Fruit fly (Drosophila melanogaster): ENCODE results near the gene CG18249.
A peak's percentile ranks its signal among the peaks of the same experiment; 100 is the strongest.

Gene CG18249

dm6 chr3R:8215528-8216189 is 4.3 kb upstream of the CG18249 start:
- TF ChIP-seq pan (optimal IDR thresholded peaks at IDR 0.05) (no peak), Dll (optimal IDR thresholded peaks at IDR 0.05) (no peak), EcR (GFP tag; optimal IDR thresholded peaks at IDR 0.05) (no peak), usp (GFP tag; optimal IDR thresholded peaks at IDR 0.05) (no peak)

dm6 chr3R:8217727-8218126 is 2.2 kb upstream of the CG18249 start, which contains the start of gene CG7800:
Gene CG7800 (plus strand): TSS chr3R:8217957.
- TF ChIP-seq psq (optimal IDR thresholded peaks at IDR 0.05) (no peak), pan (optimal IDR thresholded peaks at IDR 0.05) (no peak), EcR (GFP tag; optimal IDR thresholded peaks at IDR 0.05) (no peak), Dll (optimal IDR thresholded peaks at IDR 0.05) (no peak)

- no peak for TF ChIP-seq Dll (optimal IDR thresholded peaks at IDR 0.05)
- TF ChIP-seq EcR (GFP tag; optimal IDR thresholded peaks at IDR 0.05) = no peak
- TF ChIP-seq pan (optimal IDR thresholded peaks at IDR 0.05) = no peak
- TF ChIP-seq usp (GFP tag; optimal IDR thresholded peaks at IDR 0.05) = no peak
- no peak for TF ChIP-seq CG8478 (optimal IDR thresholded peaks at IDR 0.05)
- no peak for TF ChIP-seq psq (optimal IDR thresholded peaks at IDR 0.05)
Measured at dm6 chr3R:8223074-8223597, 3.2 kb downstream of the CG18249 start.

- no peak for TF ChIP-seq pan (optimal IDR thresholded peaks at IDR 0.05)
- no peak for TF ChIP-seq usp (GFP tag; optimal IDR thresholded peaks at IDR 0.05)
- no peak for TF ChIP-seq CG8478 (optimal IDR thresholded peaks at IDR 0.05)
- no peak for TF ChIP-seq EcR (GFP tag; optimal IDR thresholded peaks at IDR 0.05)
- no peak for TF ChIP-seq Dll (optimal IDR thresholded peaks at IDR 0.05)
- no peak for TF ChIP-seq psq (optimal IDR thresholded peaks at IDR 0.05)
Measured at dm6 chr3R:8224726-8225460, 4.9 kb downstream of the CG18249 start.

dm6 chr3R:8225461-8225971 is 5.6 kb downstream of the CG18249 start:
- TF ChIP-seq pan (optimal IDR thresholded peaks at IDR 0.05) = no peak
- no peak for TF ChIP-seq EcR (GFP tag; optimal IDR thresholded peaks at IDR 0.05)
- no peak for TF ChIP-seq CG8478 (optimal IDR thresholded peaks at IDR 0.05)
- TF ChIP-seq Dll (optimal IDR thresholded peaks at IDR 0.05) = no peak
- no peak for TF ChIP-seq usp (GFP tag; optimal IDR thresholded peaks at IDR 0.05)
- no peak for TF ChIP-seq psq (optimal IDR thresholded peaks at IDR 0.05)

- TF ChIP-seq EcR (GFP tag; optimal IDR thresholded peaks at IDR 0.05) = no peak
Measured at dm6 chr3R:8227344-8227743, 7.4 kb downstream of the CG18249 start.

dm6 chr3R:8233370-8233773 is 13.4 kb downstream of the CG18249 start, which contains the start of gene PolI:
Gene PolI (plus strand): TSS chr3R:8233507.
- TF ChIP-seq psq (optimal IDR thresholded peaks at IDR 0.05) = no peak
- TF ChIP-seq EcR (GFP tag; optimal IDR thresholded peaks at IDR 0.05) = no peak
- no peak for TF ChIP-seq pan (optimal IDR thresholded peaks at IDR 0.05)
- no peak for TF ChIP-seq usp (GFP tag; optimal IDR thresholded peaks at IDR 0.05)
- no peak for TF ChIP-seq CG8478 (optimal IDR thresholded peaks at IDR 0.05)
- TF ChIP-seq Dll (optimal IDR thresholded peaks at IDR 0.05) = no peak

- no peak for TF ChIP-seq EcR (GFP tag; optimal IDR thresholded peaks at IDR 0.05)
- no peak for TF ChIP-seq usp (GFP tag; optimal IDR thresholded peaks at IDR 0.05)
- peak; percentile 51 for TF ChIP-seq pan (optimal IDR thresholded peaks at IDR 0.05)
- TF ChIP-seq CG8478 (optimal IDR thresholded peaks at IDR 0.05) = no peak
- TF ChIP-seq Dll (optimal IDR thresholded peaks at IDR 0.05) = no peak
Measured at dm6 chr3R:8233864-8234263, 13.9 kb downstream of the CG18249 start.

- TF ChIP-seq CG8478 (optimal IDR thresholded peaks at IDR 0.05) (no peak), Dll (optimal IDR thresholded peaks at IDR 0.05) (no peak), pan (optimal IDR thresholded peaks at IDR 0.05) (no peak), usp (GFP tag; optimal IDR thresholded peaks at IDR 0.05) (no peak), EcR (GFP tag; optimal IDR thresholded peaks at IDR 0.05) (no peak), psq (optimal IDR thresholded peaks at IDR 0.05) (no peak)
Measured at dm6 chr3R:8239472-8240301, 19.7 kb downstream of the CG18249 start.

- TF ChIP-seq CG8478 (optimal IDR thresholded peaks at IDR 0.05) (no peak), usp (GFP tag; optimal IDR thresholded peaks at IDR 0.05) (no peak), pan (optimal IDR thresholded peaks at IDR 0.05) (no peak), EcR (GFP tag; optimal IDR thresholded peaks at IDR 0.05) (no peak), psq (optimal IDR thresholded peaks at IDR 0.05) (no peak), Dll (optimal IDR thresholded peaks at IDR 0.05) (no peak)
Measured at dm6 chr3R:8240302-8240682, 20.3 kb downstream of the CG18249 start, which contains the start of gene Ada2b. Gene Ada2b (minus strand): TSS chr3R:8240515.

- TF ChIP-seq usp (GFP tag; optimal IDR thresholded peaks at IDR 0.05) (no peak), pan (optimal IDR thresholded peaks at IDR 0.05) (no peak), EcR (GFP tag; optimal IDR thresholded peaks at IDR 0.05) (no peak), CG8478 (optimal IDR thresholded peaks at IDR 0.05) (no peak), psq (optimal IDR thresholded peaks at IDR 0.05) (no peak), Dll (optimal IDR thresholded peaks at IDR 0.05) (no peak)
Measured at dm6 chr3R:8243720-8244119, 23.8 kb downstream of the CG18249 start, which contains the start of the genes CG9636, CG18749 and CG33722. Gene CG9636 (minus strand): TSS chr3R:8243792. Gene CG18749 (plus strand): TSS chr3R:8244055. Gene CG33722 (plus strand): TSS chr3R:8244055.

All from whole organism.